Fruit fly (Drosophila melanogaster) whole organism, embryonic: ENCODE results near the gene CG31495.

ENCODE experiments used
- Abd-B ChIP-seq: fragments of 200-800 bp; sonication (Bioruptor generic); optimal IDR thresholded peaks from 2 replicates; lab custom pipeline; 2018; ENCODE audit warnings: missing biosample characterization, mild to moderate bottlenecking, missing genetic modification characterization, moderate library complexity
- Asciz ChIP-seq: fragments of 200-800 bp; sonication (Bioruptor generic); optimal IDR thresholded peaks from 2 replicates; lab custom pipeline; 2017; ENCODE audit warnings: missing biosample characterization, mild to moderate bottlenecking, missing genetic modification characterization, missing genetic modification reagents
- CG11398 ChIP-seq: fragments of 200-800 bp; sonication (Bioruptor generic); optimal IDR thresholded peaks from 2 replicates; lab custom pipeline; 2016; ENCODE audit warnings: missing biosample characterization, missing genetic modification characterization
- CG12299 ChIP-seq: fragments of 200-800 bp; sonication (Bioruptor generic); optimal IDR thresholded peaks from 2 replicates; lab custom pipeline; 2018; ENCODE audit warnings: missing biosample characterization, mild to moderate bottlenecking, missing genetic modification characterization
- CG13287 ChIP-seq: fragments of 200-800 bp; sonication (Bioruptor generic); IDR thresholded peaks from 2 replicates; pipeline ENCODE4 v1.3.6; 2022; ENCODE audit warnings: missing biosample characterization, missing genetic modification characterization; ENCODE audit not compliant: partially characterized antibody
- CG14710 ChIP-seq: fragments of 200-800 bp; sonication (Bioruptor generic); optimal IDR thresholded peaks from 3 replicates; lab custom pipeline; 2019; ENCODE audit warnings: missing biosample characterization, mild to moderate bottlenecking, missing genetic modification characterization, moderate library complexity
- CG17912 ChIP-seq: fragments of 200-800 bp; sonication (Bioruptor generic); optimal IDR thresholded peaks from 2 replicates; lab custom pipeline; 2018; ENCODE audit warnings: missing biosample characterization, mild to moderate bottlenecking, missing genetic modification characterization
- CG3065 ChIP-seq: fragments of 200-800 bp; sonication (Bioruptor generic); optimal IDR thresholded peaks from 2 replicates; lab custom pipeline; 2016; ENCODE audit warnings: missing biosample characterization, missing genetic modification characterization
- CG32772 ChIP-seq: fragments of 200-800 bp; sonication (Bioruptor generic); IDR thresholded peaks from 2 replicates; pipeline ENCODE4 v1.3.6; 2022; ENCODE audit warnings: missing biosample characterization, missing genetic modification characterization
- CG4328 ChIP-seq: fragments of 200-800 bp; sonication (Bioruptor generic); optimal IDR thresholded peaks from 3 replicates; lab custom pipeline; 2017; ENCODE audit warnings: missing biosample characterization, missing genetic modification reagents, missing genetic modification characterization
- CG4617 ChIP-seq: fragments of 200-800 bp; sonication (Bioruptor generic); optimal IDR thresholded peaks from 3 replicates; lab custom pipeline; 2016; ENCODE audit warnings: missing biosample characterization, missing genetic modification characterization, borderline replicate concordance
- CG4820 ChIP-seq: fragments of 200-800 bp; sonication (Bioruptor generic); optimal IDR thresholded peaks from 3 replicates; lab custom pipeline; 2016; ENCODE audit warnings: missing biosample characterization, missing genetic modification characterization
- CG6175 ChIP-seq: fragments of 200-800 bp; sonication (Bioruptor generic); IDR thresholded peaks from 3 replicates; pipeline ENCODE4 v1.3.6; 2022; ENCODE audit warnings: missing biosample characterization, missing genetic modification characterization
- CG6254 ChIP-seq: fragments of 200-800 bp; sonication (Bioruptor generic); optimal IDR thresholded peaks from 3 replicates; lab custom pipeline; 2017; ENCODE audit warnings: mild to moderate bottlenecking, missing biosample characterization, missing genetic modification reagents, missing genetic modification characterization
- CG6689 ChIP-seq: fragments of 200-800 bp; sonication (Bioruptor generic); IDR thresholded peaks from 2 replicates; pipeline ENCODE4 v1.3.6; 2022; ENCODE audit warnings: missing biosample characterization, missing genetic modification characterization
- CG7786 ChIP-seq: fragments of 200-800 bp; sonication (Bioruptor generic); optimal IDR thresholded peaks from 2 replicates; lab custom pipeline; 2016; ENCODE audit warnings: missing biosample characterization, missing genetic modification characterization
- CG9727 ChIP-seq: fragments of 200-800 bp; sonication (Bioruptor generic); optimal IDR thresholded peaks from 3 replicates; lab custom pipeline; 2017; ENCODE audit warnings: missing biosample characterization, mild to moderate bottlenecking, missing genetic modification characterization
- CHES-1-like ChIP-seq: fragments of 200-800 bp; sonication (Bioruptor generic); optimal IDR thresholded peaks from 2 replicates; lab custom pipeline; 2016; ENCODE audit warnings: missing biosample characterization, missing genetic modification characterization
- Camta ChIP-seq: fragments of 200-800 bp; sonication (Bioruptor generic); optimal IDR thresholded peaks from 2 replicates; lab custom pipeline; 2016; ENCODE audit warnings: missing biosample characterization, missing genetic modification characterization
- CrebB ChIP-seq: fragments of 200-800 bp; sonication (Bioruptor generic); optimal IDR thresholded peaks from 3 replicates; lab custom pipeline; 2018; ENCODE audit warnings: missing biosample characterization, mild to moderate bottlenecking, missing genetic modification characterization
- Dip2 ChIP-seq: fragments of 200-800 bp; sonication (Bioruptor generic); IDR thresholded peaks from 2 replicates; pipeline ENCODE4 v1.3.6; 2022; ENCODE audit warnings: missing biosample characterization, missing genetic modification characterization
- Dref ChIP-seq: fragments of 200-800 bp; sonication (Bioruptor generic); IDR thresholded peaks from 2 replicates; pipeline ENCODE4 v1.3.6; 2022; ENCODE audit warnings: missing biosample characterization, missing genetic modification characterization
- Eip74EF ChIP-seq, 2 experiments: fragments of 200-800 bp in 1 of 2; fragments of >200 bp in 1 of 2; sonication (Bioruptor generic) in 1 of 2; optimal IDR thresholded peaks; 2 replicates each; lab custom pipeline; 2017 to 2019; ENCODE audit warnings: missing biosample characterization in 2 of 2, missing genetic modification characterization in 2 of 2, mild to moderate bottlenecking in 1 of 2, moderate library complexity in 1 of 2
- Fer2 ChIP-seq: fragments of 200-800 bp; sonication (Bioruptor generic); optimal IDR thresholded peaks from 2 replicates; lab custom pipeline; 2018; ENCODE audit warnings: missing biosample characterization, mild to moderate bottlenecking, missing genetic modification characterization, moderate library complexity
- HLH3B ChIP-seq: fragments of 200-800 bp; sonication (Bioruptor generic); IDR thresholded peaks from 2 replicates; pipeline ENCODE4 v1.3.6; 2022; ENCODE audit warnings: missing biosample characterization, missing genetic modification characterization
- Hr78 ChIP-seq, 2 experiments: fragments of 200-800 bp in 1 of 2; fragments of >200 bp in 1 of 2; sonication (Bioruptor generic) in 1 of 2; optimal IDR thresholded peaks; 2 replicates each; lab custom pipeline; 2017 to 2019; ENCODE audit warnings: missing biosample characterization in 2 of 2, missing genetic modification characterization in 2 of 2, mild to moderate bottlenecking in 1 of 2, moderate library complexity in 1 of 2
- Kr ChIP-seq: fragments of 200-800 bp; sonication (Bioruptor generic); optimal IDR thresholded peaks from 2 replicates; lab custom pipeline; 2017; ENCODE audit warnings: missing biosample characterization, mild to moderate bottlenecking, missing genetic modification characterization
- Med ChIP-seq: fragments of 200-800 bp; sonication (Bioruptor generic); peaks from one replicate; lab custom pipeline; 2016; ENCODE audit warnings: missing biosample characterization, missing genetic modification characterization, mild to moderate bottlenecking, inconsistent platforms, moderate library complexity
- Mes4 ChIP-seq: fragments of 200-800 bp; sonication (Bioruptor generic); optimal IDR thresholded peaks from 2 replicates; lab custom pipeline; 2016; ENCODE audit warnings: missing biosample characterization, missing genetic modification characterization
- Nf-YC ChIP-seq: fragments of 200-800 bp; optimal IDR thresholded peaks from 3 replicates; lab custom pipeline; 2019; ENCODE audit warnings: missing biosample characterization, mild to moderate bottlenecking, missing genetic modification characterization, moderate library complexity
- PHDP ChIP-seq: fragments of 200-800 bp; sonication (Bioruptor generic); optimal IDR thresholded peaks from 3 replicates; lab custom pipeline; 2018; ENCODE audit warnings: missing biosample characterization, mild to moderate bottlenecking, missing genetic modification characterization, moderate library complexity
- Stat92E ChIP-seq, 3 experiments: fragments of >200 bp in 2 of 3; fragments of 200-800 bp in 1 of 3; sonication (Bioruptor generic) in 1 of 3; optimal IDR thresholded peaks; 2 replicates each; lab custom pipeline; 2017 to 2019; ENCODE audit warnings: missing biosample characterization in 3 of 3, missing genetic modification characterization in 3 of 3, mild to moderate bottlenecking in 1 of 3, moderate library complexity in 1 of 3
- Xbp1 ChIP-seq: fragments of 200-800 bp; sonication (Bioruptor generic); optimal IDR thresholded peaks from 3 replicates; lab custom pipeline; 2016; ENCODE audit warnings: missing biosample characterization, mild to moderate bottlenecking, missing genetic modification characterization
- Xrp1 ChIP-seq: fragments of 200-800 bp; sonication (Bioruptor generic); IDR thresholded peaks from 2 replicates; pipeline ENCODE4 v1.3.6; 2022; ENCODE audit warnings: missing biosample characterization, missing genetic modification characterization
- ac ChIP-seq: fragments of 200-800 bp; sonication (Bioruptor generic); optimal IDR thresholded peaks from 3 replicates; lab custom pipeline; 2017; ENCODE audit warnings: missing biosample characterization, mild to moderate bottlenecking, missing genetic modification characterization
- ato ChIP-seq: fragments of 200-800 bp; sonication (Bioruptor generic); IDR thresholded peaks from 2 replicates; pipeline ENCODE4 v1.3.6; 2022; ENCODE audit warnings: missing biosample characterization, missing genetic modification characterization; ENCODE audit not compliant: partially characterized antibody
- az2 ChIP-seq: fragments of 200-800 bp; sonication (Bioruptor generic); optimal IDR thresholded peaks from 3 replicates; lab custom pipeline; 2016; ENCODE audit warnings: missing biosample characterization, missing genetic modification characterization
- bowl ChIP-seq: fragments of 200-800 bp; sonication (Bioruptor generic); IDR thresholded peaks from 2 replicates; pipeline ENCODE4 v1.3.6; 2022; ENCODE audit warnings: missing biosample characterization, missing genetic modification characterization
- ci ChIP-seq: fragments of 200-800 bp; sonication (Bioruptor generic); IDR thresholded peaks from 3 replicates; pipeline ENCODE4 v1.3.6; 2022; ENCODE audit warnings: missing biosample characterization, missing genetic modification characterization
- crp ChIP-seq, 2 experiments: fragments of 200-800 bp; sonication (Bioruptor generic); optimal IDR thresholded peaks; 2 replicates in 1 of 2; 3 replicates in 1 of 2; lab custom pipeline; 2017; ENCODE audit warnings: missing biosample characterization in 2 of 2, missing genetic modification characterization in 2 of 2, mild to moderate bottlenecking in 1 of 2, moderate library complexity in 1 of 2
- danr ChIP-seq: fragments of 200-800 bp; sonication (Bioruptor generic); IDR thresholded peaks from 2 replicates; pipeline ENCODE4 v1.3.6; 2022; ENCODE audit warnings: missing biosample characterization, missing genetic modification characterization
- en ChIP-seq: fragments of 200-800 bp; sonication (Bioruptor generic); optimal IDR thresholded peaks from 2 replicates; lab custom pipeline; 2016; ENCODE audit warnings: missing biosample characterization, missing genetic modification characterization
- fd64A ChIP-seq: fragments of 200-800 bp; sonication (Bioruptor generic); optimal IDR thresholded peaks from 3 replicates; lab custom pipeline; 2018; ENCODE audit warnings: missing biosample characterization, mild to moderate bottlenecking, missing genetic modification characterization
- fru ChIP-seq: fragments of >200 bp; optimal IDR thresholded peaks from 2 replicates; lab custom pipeline; 2017
- mam ChIP-seq: fragments of 200-800 bp; sonication (Bioruptor generic); optimal IDR thresholded peaks from 3 replicates; lab custom pipeline; 2016; ENCODE audit warnings: missing biosample characterization, missing genetic modification characterization
- scrt ChIP-seq: fragments of 200-800 bp; sonication (Bioruptor generic); optimal IDR thresholded peaks from 2 replicates; lab custom pipeline; 2018; ENCODE audit warnings: missing biosample characterization, mild to moderate bottlenecking, missing genetic modification characterization, moderate library complexity
- sd ChIP-seq: fragments of 200-800 bp; sonication (Bioruptor generic); optimal IDR thresholded peaks from 3 replicates; lab custom pipeline; 2018; ENCODE audit warnings: missing biosample characterization, mild to moderate bottlenecking, missing genetic modification characterization, moderate library complexity
- shn ChIP-seq: fragments of 200-800 bp; sonication (Bioruptor generic); optimal IDR thresholded peaks from 3 replicates; lab custom pipeline; 2016; ENCODE audit warnings: missing biosample characterization, missing genetic modification characterization
- slbo ChIP-seq: fragments of 200-800 bp; sonication (Bioruptor generic); IDR thresholded peaks from 2 replicates; pipeline ENCODE4 v1.3.6; 2022; ENCODE audit warnings: missing biosample characterization, missing genetic modification characterization
- trh ChIP-seq: fragments of 200-800 bp; sonication (Bioruptor generic); optimal IDR thresholded peaks from 2 replicates; lab custom pipeline; 2016; ENCODE audit warnings: missing biosample characterization, missing genetic modification characterization
- yki ChIP-seq: fragments of >200 bp; optimal IDR thresholded peaks from 3 replicates; lab custom pipeline; 2018

The CG31495 gene

dm6 chr3R:13839883-13840412 lies at the start of gene CG31495 (continued):
- TF ChIP-seq ato (GFP tag; lab: Robert Waterston, UW) (no peak; the same call in 1 of the 2 replicates), CG17912 (no peak), yki (no peak), mam (GFP tag; lab: Kevin White, UChicago) (peak; percentile 56), sd (tag; lab: Kevin White, UChicago) (no peak), ac (no peak), CG4328 (GFP tag; lab: Kevin White, UChicago) (no peak), CG4820 (GFP tag; lab: Kevin White, UChicago) (no peak), CG6175 (no peak), CG6689 (GFP tag; lab: Robert Waterston, UW) (no peak), Asciz (no peak), CG11398 (GFP tag; lab: Kevin White, UChicago) (no peak), CG14710 (peak; percentile 72), CG32772 (GFP tag; lab: Robert Waterston, UW) (no peak), PHDP (no peak), Fer2 (no peak), shn (peak; percentile 1), Camta (GFP tag; lab: Kevin White, UChicago) (peak; percentile 33), trh (GFP tag; lab: Kevin White, UChicago) (no peak), CG13287 (GFP tag; lab: Robert Waterston, UW) (peak; percentile 54), Abd-B (GFP tag; lab: Kevin White, UChicago) (peak; percentile 57), Eip74EF (GFP tag; optimal IDR thresholded peaks at IDR 0.05; lab: Kevin White, UChicago) (peak in 1 of 2 experiments; percentile 82), danr (GFP tag; lab: Robert Waterston, UW) (no peak), CrebB (tag; lab: Kevin White, UChicago) (no peak), Mes4 (GFP tag; lab: Kevin White, UChicago) (no peak), az2 (peak; percentile 25), ci (GFP tag; lab: Robert Waterston, UW) (no peak), fru (lab: Kevin White, UChicago) (no peak), scrt (no peak), CG7786 (GFP tag; lab: Kevin White, UChicago) (no peak), Xrp1 (GFP tag; lab: Robert Waterston, UW) (0 out of 2 replicates have a peak, but pooled peaks have one; percentile 11), slbo (GFP tag; lab: Robert Waterston, UW) (peak; percentile 52), CG6254 (GFP tag; lab: Kevin White, UChicago) (no peak), CHES-1-like (GFP tag; lab: Kevin White, UChicago) (no peak), en (no peak), crp (GFP tag; optimal IDR thresholded peaks at IDR 0.05; lab: Kevin White, UChicago) (peak in 1 of 2 experiments; percentile 76), Med (GFP tag; lab: Kevin White, UChicago) (peak; percentile 66), CG9727 (GFP tag; lab: Kevin White, UChicago) (no peak), CG4617 (GFP tag; lab: Kevin White, UChicago) (peak; percentile 17), CG12299 (tag; lab: Kevin White, UChicago) (no peak), Hr78 (GFP tag; optimal IDR thresholded peaks at IDR 0.05; lab: Kevin White, UChicago) (no peak), Dref (peak; percentile 61), Dip2 (GFP tag; lab: Robert Waterston, UW) (no peak), Kr (GFP tag; lab: Kevin White, UChicago) (no peak), bowl (GFP tag; lab: Robert Waterston, UW) (no peak), fd64A (GFP tag; lab: Kevin White, UChicago) (no peak), CG3065 (GFP tag; lab: Kevin White, UChicago) (no peak), HLH3B (GFP tag; lab: Robert Waterston, UW) (no peak), Nf-YC (tag; lab: Kevin White, UChicago) (no peak), Stat92E (GFP tag; optimal IDR thresholded peaks at IDR 0.05; lab: Kevin White, UChicago) (no peak), Xbp1 (GFP tag; lab: Kevin White, UChicago) (peak; percentile 37)
